Fruit fly (Drosophila melanogaster): ENCODE results near the gene Gr5a.

The Gr5a gene

dm6 chrX:5649998-5650397 lies 30.4 kb upstream of the Gr5a start:
- no peak for TF ChIP-seq CG10669 (GFP tag; optimal IDR thresholded peaks at IDR 0.05)
- no peak for TF ChIP-seq CG31627 (GFP tag; optimal IDR thresholded peaks at IDR 0.05)
- no peak for TF ChIP-seq net (GFP tag; optimal IDR thresholded peaks at IDR 0.05)
- no peak for TF ChIP-seq Smox (GFP tag; optimal IDR thresholded peaks at IDR 0.05)
- no peak for TF ChIP-seq Ets96B (tag; optimal IDR thresholded peaks at IDR 0.05)
- TF ChIP-seq fd59A (GFP tag; optimal IDR thresholded peaks at IDR 0.05), result no peak
- TF ChIP-seq CG3919 (GFP tag; optimal IDR thresholded peaks at IDR 0.05), result no peak
- TF ChIP-seq achi (GFP tag; optimal IDR thresholded peaks at IDR 0.05), result no peak
- no peak for TF ChIP-seq CG16779 (tag; optimal IDR thresholded peaks at IDR 0.05)
- no peak for TF ChIP-seq Gug (GFP tag; IDR thresholded peaks at IDR 0.05)
- TF ChIP-seq CG32006 (GFP tag; optimal IDR thresholded peaks at IDR 0.05), result no peak
- TF ChIP-seq esn (GFP tag; optimal IDR thresholded peaks at IDR 0.05), result no peak

dm6 chrX:5661971-5662370 lies 18.4 kb upstream of the Gr5a start:
- no peak for TF ChIP-seq esn (GFP tag; optimal IDR thresholded peaks at IDR 0.05)
- TF ChIP-seq Eip78C (GFP tag), result no peak
- no peak for TF ChIP-seq dsx (GFP tag; optimal IDR thresholded peaks at IDR 0.05; ENCODE audit: poor library complexity, severe bottlenecking)
- TF ChIP-seq acj6 (GFP tag; optimal IDR thresholded peaks at IDR 0.05), result no peak
- no peak for TF ChIP-seq CG11902 (GFP tag; optimal IDR thresholded peaks at IDR 0.05)
- no peak for TF ChIP-seq cyc (GFP tag; optimal IDR thresholded peaks at IDR 0.05)
- no peak for TF ChIP-seq Hr38 (GFP tag; optimal IDR thresholded peaks at IDR 0.05)

dm6 chrX:5662761-5663160 lies 17.7 kb upstream of the Gr5a start, which contains the start of gene OtopLc:
OtopLc (minus strand) TSS chrX:5662861.
- TF ChIP-seq CG10631 (GFP tag; optimal IDR thresholded peaks at IDR 0.05), result no peak
- TF ChIP-seq topi (GFP tag; optimal IDR thresholded peaks at IDR 0.05), result no peak
- no peak for TF ChIP-seq CG34406 (GFP tag; optimal IDR thresholded peaks at IDR 0.05)
- no peak for TF ChIP-seq Eip75B (GFP tag; optimal IDR thresholded peaks at IDR 0.05)
- TF ChIP-seq Hr39 (GFP tag; optimal IDR thresholded peaks at IDR 0.05), result no peak
- no peak for TF ChIP-seq Blimp-1 (GFP tag; optimal IDR thresholded peaks at IDR 0.05)
- TF ChIP-seq svp (GFP tag), result no peak

DNA sequence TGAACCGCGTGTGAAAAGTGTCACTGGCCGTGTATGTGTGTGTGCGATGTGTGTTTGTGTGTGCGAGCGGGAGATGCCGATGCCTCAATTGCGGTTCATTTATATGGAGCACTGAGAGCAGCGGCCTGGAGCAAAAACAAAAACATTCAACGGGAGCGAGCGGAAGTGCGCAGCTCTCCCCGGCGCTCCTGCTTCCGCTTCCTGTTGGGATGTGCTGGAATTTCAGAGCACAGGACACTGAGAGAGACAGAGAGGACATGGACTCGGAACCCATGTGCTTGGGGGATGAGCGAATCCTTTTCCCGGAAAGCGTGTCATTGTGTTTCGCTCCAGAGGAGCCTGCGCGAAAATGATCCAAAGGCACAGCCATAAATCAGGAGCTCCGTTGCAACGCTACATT lies 16.2 kb upstream of the Gr5a start:
- TF ChIP-seq CG11762 (GFP tag; optimal IDR thresholded peaks at IDR 0.05; ENCODE audit: insufficient read depth), result no peak
- TF ChIP-seq CG6163 (GFP tag; IDR thresholded peaks at IDR 0.05), result peak; percentile 29; the same call in 1 of the 3 replicates
- TF ChIP-seq Gug (GFP tag; IDR thresholded peaks at IDR 0.05), result no peak
- no peak for TF ChIP-seq CG32006 (GFP tag; optimal IDR thresholded peaks at IDR 0.05)
- peak; percentile 16 for TF ChIP-seq Eip78C (GFP tag)

- TF ChIP-seq esn (GFP tag; optimal IDR thresholded peaks at IDR 0.05), result peak; percentile 27
- peak; percentile 35 for TF ChIP-seq CG6808 (GFP tag; optimal IDR thresholded peaks at IDR 0.05)
- peak; percentile 4 for TF ChIP-seq CG31627 (GFP tag; optimal IDR thresholded peaks at IDR 0.05)
- peak; percentile 17 for TF ChIP-seq svp (GFP tag)
- TF ChIP-seq ss (GFP tag; optimal IDR thresholded peaks at IDR 0.05), result peak in 1 of 2 experiments; percentile 12
- no peak for TF ChIP-seq achi (GFP tag; optimal IDR thresholded peaks at IDR 0.05)
- TF ChIP-seq CG6163 (GFP tag; IDR thresholded peaks at IDR 0.05), result no peak
- no peak for TF ChIP-seq CG8319 (GFP tag; optimal IDR thresholded peaks at IDR 0.05)
- TF ChIP-seq CG3032 (tag; optimal IDR thresholded peaks at IDR 0.05), result no peak
- peak; percentile 27 for TF ChIP-seq vri (GFP tag; optimal IDR thresholded peaks at IDR 0.05)
Observed at dm6 chrX:5665902-5666301, 14.5 kb upstream of the Gr5a start, which contains the start of the genes Sirt4 and CG4119. Sirt4 (minus strand) TSS chrX:5665940. CG4119 (plus strand) TSS chrX:5666052.

DNA sequence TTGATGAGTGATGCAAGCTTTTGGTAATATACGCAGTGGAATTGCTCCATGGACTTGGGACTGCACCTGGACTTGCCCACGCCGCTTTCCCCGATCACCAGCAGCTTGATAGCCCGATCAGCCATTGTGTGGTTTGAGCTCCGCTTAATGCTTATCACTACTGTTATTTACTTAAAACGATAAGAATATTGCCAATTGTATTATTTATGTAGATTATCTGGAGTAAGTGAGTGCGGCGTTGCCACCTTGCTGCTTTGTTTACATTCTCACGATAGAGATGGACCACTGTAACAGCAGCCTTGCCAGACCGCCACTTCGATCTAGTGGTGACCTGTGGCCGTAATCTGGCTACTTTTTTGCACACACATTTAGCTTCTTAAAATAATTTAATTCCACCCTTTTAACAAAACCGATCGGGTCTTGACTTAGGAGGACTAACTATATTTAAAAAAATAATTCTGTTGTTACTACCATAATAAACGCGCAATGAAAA lies 8.8 kb upstream of the Gr5a start, which contains the start of gene Rab18:
TSS of gene Rab18 (minus strand) at position 276 of the 493 bp plus-strand sequence.
- TF ChIP-seq svp (GFP tag) (peak; percentile 68), achi (GFP tag; optimal IDR thresholded peaks at IDR 0.05) (no peak), acj6 (GFP tag; optimal IDR thresholded peaks at IDR 0.05) (no peak), fd85E (GFP tag; optimal IDR thresholded peaks at IDR 0.05) (no peak), spab (GFP tag; optimal IDR thresholded peaks at IDR 0.05) (no peak), Lpt (GFP tag; optimal IDR thresholded peaks at IDR 0.05) (no peak), esn (GFP tag; optimal IDR thresholded peaks at IDR 0.05) (no peak), CG8632 (GFP tag; optimal IDR thresholded peaks at IDR 0.05) (no peak), fd59A (GFP tag; optimal IDR thresholded peaks at IDR 0.05) (no peak), Blimp-1 (GFP tag; optimal IDR thresholded peaks at IDR 0.05) (no peak), CG6276 (GFP tag; optimal IDR thresholded peaks at IDR 0.05) (no peak), CG11902 (GFP tag; optimal IDR thresholded peaks at IDR 0.05) (no peak), Eip93F (GFP tag; optimal IDR thresholded peaks at IDR 0.05) (no peak), CG16779 (tag; optimal IDR thresholded peaks at IDR 0.05) (no peak), CG8319 (GFP tag; optimal IDR thresholded peaks at IDR 0.05) (no peak), Sox15 (GFP tag; optimal IDR thresholded peaks at IDR 0.05) (no peak), ss (GFP tag; optimal IDR thresholded peaks at IDR 0.05) (peak; percentile 51 to 57), net (GFP tag; optimal IDR thresholded peaks at IDR 0.05) (no peak), CG9139 (GFP tag; optimal IDR thresholded peaks at IDR 0.05) (peak; percentile 27)
